Fruit fly (Drosophila melanogaster) Kc167 (cell line): ENCODE measurements around the gene Grx1.

Experiments used
- Myc ChIP-seq: fragments of >200 bp; optimal IDR thresholded peaks from 2 replicates; lab custom pipeline; 2017; ENCODE audit warnings: missing external identifiers
- Sin3A ChIP-seq: fragments of >200 bp; optimal IDR thresholded peaks from 2 replicates; lab custom pipeline; 2018; ENCODE audit warnings: missing external identifiers
- ttk ChIP-seq: sonication (Bioruptor generic); optimal IDR thresholded peaks from 2 replicates; lab custom pipeline; 2017; ENCODE audit warnings: missing external identifiers

DNA sequence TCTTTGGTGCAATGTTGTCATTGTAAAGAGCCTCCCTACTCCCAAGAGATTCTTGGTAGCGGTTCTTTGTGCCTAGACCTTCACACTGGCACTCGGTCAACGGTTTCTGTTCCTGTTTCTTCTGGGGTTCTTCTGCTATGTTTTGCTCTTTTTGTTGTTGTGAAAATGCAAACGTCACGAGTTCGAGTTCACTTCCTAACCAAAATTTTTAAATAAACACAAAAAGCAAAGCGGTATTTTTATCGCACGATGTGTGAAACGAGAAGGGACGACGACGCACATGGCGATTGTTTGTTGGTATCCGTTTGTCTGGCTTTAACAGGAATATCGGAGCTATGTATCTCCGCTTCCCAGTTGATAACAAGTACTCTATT lies 29.0 kb upstream of the Grx1 start:
- TF ChIP-seq Myc (lab: Kevin White, UChicago) (no peak), Sin3A (lab: Kevin White, UChicago) (no peak), ttk (lab: Kevin White, UChicago) (no peak)
